Worm (Caenorhabditis elegans): ENCODE measurements around the gene C33F10.14.

DNA sequence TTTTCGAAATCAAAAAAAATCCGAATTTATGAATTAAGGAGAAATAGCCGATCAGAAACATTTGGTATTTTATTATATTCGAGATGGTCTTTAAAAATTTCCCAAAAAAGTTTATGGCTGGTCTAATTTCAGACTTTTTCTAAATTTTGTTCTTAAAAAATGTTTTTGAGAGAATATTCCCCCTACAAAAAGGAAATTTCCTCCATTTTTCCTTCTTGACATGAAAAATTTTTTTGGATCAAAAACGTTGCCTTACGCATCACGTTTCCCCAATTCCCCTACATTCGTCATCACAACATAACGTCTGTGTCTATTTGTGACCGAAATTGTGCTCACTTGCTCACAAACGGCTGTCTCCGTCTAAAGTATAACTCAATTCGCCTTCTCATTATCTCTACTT is 3.9 kb upstream of the C33F10.14 start:
- TF ChIP-seq pqm-1 (tag; optimal IDR thresholded peaks at IDR 0.05): no peak
- no peak for TF ChIP-seq ceh-30 (tag; optimal IDR thresholded peaks at IDR 0.05)
- TF ChIP-seq T23F11.4 (GFP tag; optimal IDR thresholded peaks at IDR 0.05): no peak
- TF ChIP-seq ceh-34 (tag; optimal IDR thresholded peaks at IDR 0.05): no peak
- no peak for TF ChIP-seq rnt-1 (tag; optimal IDR thresholded peaks at IDR 0.05)
- TF ChIP-seq fkh-10 (GFP tag; optimal IDR thresholded peaks at IDR 0.05): no peak
- no peak for TF ChIP-seq lim-6 (tag; optimal IDR thresholded peaks at IDR 0.05)
- no peak for TF ChIP-seq F13H6.1 (tag; optimal IDR thresholded peaks at IDR 0.05)

All from whole organism, late embryonic.